Fruit fly (Drosophila melanogaster) whole organism, embryonic: ENCODE data around the gene CG5913.

Source experiments
- Atf3 ChIP-seq: fragments of 200-800 bp; sonication (Bioruptor generic); optimal IDR thresholded peaks from 3 replicates; lab custom pipeline; 2016; ENCODE audit warnings: missing biosample characterization, missing genetic modification characterization
- CG10321 ChIP-seq: fragments of 200-800 bp; sonication (Bioruptor generic); IDR thresholded peaks from 2 replicates; pipeline ENCODE4 v1.3.6; 2022; ENCODE audit warnings: missing biosample characterization, missing genetic modification characterization
- CG10366 ChIP-seq: fragments of 200-800 bp; sonication (Bioruptor generic); IDR thresholded peaks from 2 replicates; pipeline ENCODE4 v1.3.6; 2022; ENCODE audit warnings: missing biosample characterization, missing genetic modification characterization
- CG11085 ChIP-seq: fragments of 200-800 bp; sonication (Bioruptor generic); IDR thresholded peaks from 2 replicates; pipeline ENCODE4 v1.3.6; 2022; ENCODE audit warnings: missing biosample characterization, missing genetic modification characterization
- CG11247 ChIP-seq: fragments of 200-800 bp; sonication (Bioruptor generic); IDR thresholded peaks from 2 replicates; pipeline ENCODE4 v1.3.6; 2022; ENCODE audit warnings: missing biosample characterization, missing genetic modification characterization
- CG11504 ChIP-seq: fragments of 200-800 bp; sonication (Bioruptor generic); optimal IDR thresholded peaks from 3 replicates; lab custom pipeline; 2019; ENCODE audit warnings: missing biosample characterization, mild to moderate bottlenecking, missing genetic modification characterization, moderate library complexity
- CG12299 ChIP-seq: fragments of 200-800 bp; sonication (Bioruptor generic); optimal IDR thresholded peaks from 2 replicates; lab custom pipeline; 2018; ENCODE audit warnings: missing biosample characterization, mild to moderate bottlenecking, missing genetic modification characterization
- CG12391 ChIP-seq: fragments of 200-800 bp; sonication (Bioruptor generic); optimal IDR thresholded peaks from 3 replicates; lab custom pipeline; 2018; ENCODE audit warnings: missing biosample characterization, mild to moderate bottlenecking, missing genetic modification characterization, moderate library complexity
- CG13123 ChIP-seq: fragments of 200-800 bp; sonication (Bioruptor generic); optimal IDR thresholded peaks from 2 replicates; lab custom pipeline; 2016; ENCODE audit warnings: missing biosample characterization, missing genetic modification characterization
- CG15514 ChIP-seq: fragments of 200-800 bp; sonication (Bioruptor generic); optimal IDR thresholded peaks from 3 replicates; lab custom pipeline; 2017; ENCODE audit warnings: missing biosample characterization, missing genetic modification characterization, mild to moderate bottlenecking, moderate library complexity, missing genetic modification reagents
- CG15601 ChIP-seq: fragments of 200-800 bp; sonication (Bioruptor generic); optimal IDR thresholded peaks from 3 replicates; lab custom pipeline; 2019; ENCODE audit warnings: missing biosample characterization, mild to moderate bottlenecking, missing genetic modification characterization, moderate library complexity
- CG16815 ChIP-seq: fragments of 200-800 bp; sonication (Bioruptor generic); optimal IDR thresholded peaks from 3 replicates; lab custom pipeline; 2017; ENCODE audit warnings: missing biosample characterization, mild to moderate bottlenecking, missing genetic modification characterization
- CG34376 ChIP-seq: fragments of 200-800 bp; sonication (Bioruptor generic); optimal IDR thresholded peaks from 2 replicates; lab custom pipeline; 2018; ENCODE audit warnings: missing biosample characterization, mild to moderate bottlenecking, missing genetic modification characterization
- CG3838 ChIP-seq: fragments of 200-800 bp; sonication (Bioruptor generic); optimal IDR thresholded peaks from 3 replicates; lab custom pipeline; 2016; ENCODE audit warnings: missing biosample characterization, missing genetic modification characterization
- CG5953 ChIP-seq: fragments of 200-800 bp; sonication (Bioruptor generic); IDR thresholded peaks from 2 replicates; pipeline ENCODE4 v1.3.6; 2022; ENCODE audit warnings: missing biosample characterization, missing genetic modification characterization
- CG8359 ChIP-seq: fragments of 200-800 bp; sonication (Bioruptor generic); optimal IDR thresholded peaks from 2 replicates; lab custom pipeline; 2017; ENCODE audit warnings: missing biosample characterization, mild to moderate bottlenecking, missing genetic modification characterization, borderline replicate concordance
- CG8388 ChIP-seq: fragments of 200-800 bp; sonication (Bioruptor generic); optimal IDR thresholded peaks from 2 replicates; lab custom pipeline; 2019; ENCODE audit warnings: missing biosample characterization, mild to moderate bottlenecking, missing genetic modification characterization, moderate library complexity
- CoRest ChIP-seq: fragments of 200-800 bp; sonication (Bioruptor generic); optimal IDR thresholded peaks from 3 replicates; lab custom pipeline; 2018; ENCODE audit warnings: missing biosample characterization, mild to moderate bottlenecking, missing genetic modification characterization, moderate library complexity
- Dip3 ChIP-seq: fragments of 200-800 bp; sonication (Bioruptor generic); optimal IDR thresholded peaks from 3 replicates; lab custom pipeline; 2016; ENCODE audit warnings: missing biosample characterization, missing genetic modification characterization
- Doc3 ChIP-seq: fragments of 200-800 bp; sonication (Bioruptor generic); IDR thresholded peaks from 3 replicates; pipeline ENCODE4 v1.3.6; 2022; ENCODE audit warnings: missing biosample characterization, missing genetic modification characterization; ENCODE audit not compliant: partially characterized antibody
- Fer3 ChIP-seq: fragments of 200-800 bp; sonication (Bioruptor generic); optimal IDR thresholded peaks from 2 replicates; lab custom pipeline; 2018; ENCODE audit warnings: missing biosample characterization, mild to moderate bottlenecking, missing genetic modification characterization, moderate library complexity
- Gsc ChIP-seq: fragments of 200-800 bp; sonication (Bioruptor generic); IDR thresholded peaks from 2 replicates; pipeline ENCODE4 v1.3.6; 2022; ENCODE audit warnings: missing biosample characterization, missing genetic modification characterization
- Hand ChIP-seq: fragments of 200-800 bp; sonication (Bioruptor generic); optimal IDR thresholded peaks from 2 replicates; lab custom pipeline; 2017; ENCODE audit warnings: mild to moderate bottlenecking, missing biosample characterization, missing genetic modification reagents, missing genetic modification characterization
- Max ChIP-seq: fragments of 200-800 bp; sonication (Bioruptor generic); optimal IDR thresholded peaks from 2 replicates; lab custom pipeline; 2016; ENCODE audit warnings: missing biosample characterization, mild to moderate bottlenecking, missing genetic modification characterization
- Oli ChIP-seq: fragments of 200-800 bp; sonication (Bioruptor generic); optimal IDR thresholded peaks from 2 replicates; lab custom pipeline; 2018; ENCODE audit warnings: missing biosample characterization, mild to moderate bottlenecking, missing genetic modification characterization, moderate library complexity
- Pdp1 ChIP-seq, 2 experiments: fragments of 200-800 bp; sonication (Bioruptor generic); optimal IDR thresholded peaks; 3 replicates each; lab custom pipeline; 2016; ENCODE audit warnings: missing biosample characterization in 2 of 2, missing genetic modification characterization in 2 of 2, mild to moderate bottlenecking in 1 of 2, moderate library complexity in 1 of 2
- amos ChIP-seq: fragments of 200-800 bp; sonication (Bioruptor generic); IDR thresholded peaks from 2 replicates; pipeline ENCODE4 v1.3.6; 2022; ENCODE audit warnings: missing biosample characterization, missing genetic modification characterization; ENCODE audit not compliant: partially characterized antibody
- chinmo ChIP-seq: fragments of 200-800 bp; sonication (Bioruptor generic); IDR thresholded peaks from 4 replicates; pipeline ENCODE4 v1.3.6; 2022; ENCODE audit warnings: missing biosample characterization, missing genetic modification characterization; ENCODE audit not compliant: partially characterized antibody
- corto ChIP-seq: fragments of 200-800 bp; sonication (Bioruptor generic); optimal IDR thresholded peaks from 2 replicates; lab custom pipeline; 2016; ENCODE audit warnings: missing biosample characterization, mild to moderate bottlenecking, missing genetic modification characterization, moderate library complexity
- emc ChIP-seq: fragments of 200-800 bp; sonication (Bioruptor generic); optimal IDR thresholded peaks from 2 replicates; lab custom pipeline; 2016; ENCODE audit warnings: missing biosample characterization, missing genetic modification characterization
- esg ChIP-seq: fragments of 200-800 bp; sonication (Bioruptor generic); conservative IDR thresholded peaks from 2 replicates; pipeline ENCODE4 v1.3.6; 2022; ENCODE audit warnings: missing biosample characterization, missing genetic modification characterization
- ewg ChIP-seq: fragments of 200-800 bp; sonication (Bioruptor generic); optimal IDR thresholded peaks from 3 replicates; lab custom pipeline; 2017; ENCODE audit warnings: mild to moderate bottlenecking, missing biosample characterization, missing genetic modification reagents, missing genetic modification characterization
- gfzf ChIP-seq: fragments of 200-800 bp; sonication (Bioruptor generic); optimal IDR thresholded peaks from 2 replicates; lab custom pipeline; 2016; ENCODE audit warnings: missing biosample characterization, mild to moderate bottlenecking, missing genetic modification characterization, moderate library complexity
- grn ChIP-seq: fragments of 200-800 bp; sonication (Bioruptor generic); optimal IDR thresholded peaks from 3 replicates; lab custom pipeline; 2017; ENCODE audit warnings: missing biosample characterization, missing genetic modification characterization
- gsb-n ChIP-seq: fragments of 200-800 bp; sonication (Bioruptor generic); optimal IDR thresholded peaks from 3 replicates; lab custom pipeline; 2018; ENCODE audit warnings: missing biosample characterization, mild to moderate bottlenecking, missing genetic modification characterization
- kni ChIP-seq: fragments of 200-800 bp; sonication (Bioruptor generic); optimal IDR thresholded peaks from 3 replicates; lab custom pipeline; 2017; ENCODE audit warnings: mild to moderate bottlenecking, missing biosample characterization, missing genetic modification reagents, missing genetic modification characterization
- lab ChIP-seq: fragments of 200-800 bp; sonication (Bioruptor generic); optimal IDR thresholded peaks from 3 replicates; lab custom pipeline; 2017; ENCODE audit warnings: missing biosample characterization, missing genetic modification characterization, mild to moderate bottlenecking, moderate library complexity, missing genetic modification reagents
- lmd ChIP-seq: fragments of 200-800 bp; sonication (Bioruptor generic); IDR thresholded peaks from 2 replicates; pipeline ENCODE4 v1.3.6; 2022; ENCODE audit warnings: missing biosample characterization, missing genetic modification characterization
- mirr ChIP-seq: fragments of 200-800 bp; sonication (Bioruptor generic); optimal IDR thresholded peaks from 3 replicates; lab custom pipeline; 2018; ENCODE audit warnings: missing biosample characterization, mild to moderate bottlenecking, missing genetic modification characterization
- nerfin-2 ChIP-seq: fragments of 200-800 bp; sonication (Bioruptor generic); IDR thresholded peaks from 2 replicates; pipeline ENCODE4 v1.3.6; 2022; ENCODE audit warnings: missing biosample characterization, missing genetic modification characterization; ENCODE audit not compliant: partially characterized antibody
- nom ChIP-seq: fragments of 200-800 bp; sonication (Bioruptor generic); optimal IDR thresholded peaks from 2 replicates; lab custom pipeline; 2017; ENCODE audit warnings: missing biosample characterization, missing genetic modification characterization, mild to moderate bottlenecking, moderate library complexity, missing genetic modification reagents
- pros ChIP-seq: fragments of 200-800 bp; sonication (Bioruptor generic); optimal IDR thresholded peaks from 3 replicates; lab custom pipeline; 2019; ENCODE audit warnings: missing biosample characterization, mild to moderate bottlenecking, missing genetic modification characterization, moderate library complexity
- sd ChIP-seq: fragments of 200-800 bp; sonication (Bioruptor generic); optimal IDR thresholded peaks from 3 replicates; lab custom pipeline; 2018; ENCODE audit warnings: missing biosample characterization, mild to moderate bottlenecking, missing genetic modification characterization, moderate library complexity
- slbo ChIP-seq: fragments of 200-800 bp; sonication (Bioruptor generic); IDR thresholded peaks from 2 replicates; pipeline ENCODE4 v1.3.6; 2022; ENCODE audit warnings: missing biosample characterization, missing genetic modification characterization
- sr ChIP-seq: fragments of 200-800 bp; sonication (Bioruptor generic); IDR thresholded peaks from 3 replicates; pipeline ENCODE4 v1.3.6; 2022; ENCODE audit warnings: missing biosample characterization, missing genetic modification characterization
- tin ChIP-seq: fragments of 200-800 bp; sonication (Bioruptor generic); optimal IDR thresholded peaks from 3 replicates; lab custom pipeline; 2016; ENCODE audit warnings: missing biosample characterization, missing genetic modification characterization
- twi ChIP-seq: fragments of 200-800 bp; optimal IDR thresholded peaks from 2 replicates; lab custom pipeline; 2019; ENCODE audit warnings: missing biosample characterization, mild to moderate bottlenecking, missing genetic modification characterization, moderate library complexity
- zen2 ChIP-seq: fragments of 200-800 bp; sonication (Bioruptor generic); IDR thresholded peaks from 3 replicates; pipeline ENCODE4 v1.3.6; 2022; ENCODE audit warnings: missing biosample characterization, missing genetic modification characterization; ENCODE audit not compliant: partially characterized antibody

The CG5913 gene

DNA sequence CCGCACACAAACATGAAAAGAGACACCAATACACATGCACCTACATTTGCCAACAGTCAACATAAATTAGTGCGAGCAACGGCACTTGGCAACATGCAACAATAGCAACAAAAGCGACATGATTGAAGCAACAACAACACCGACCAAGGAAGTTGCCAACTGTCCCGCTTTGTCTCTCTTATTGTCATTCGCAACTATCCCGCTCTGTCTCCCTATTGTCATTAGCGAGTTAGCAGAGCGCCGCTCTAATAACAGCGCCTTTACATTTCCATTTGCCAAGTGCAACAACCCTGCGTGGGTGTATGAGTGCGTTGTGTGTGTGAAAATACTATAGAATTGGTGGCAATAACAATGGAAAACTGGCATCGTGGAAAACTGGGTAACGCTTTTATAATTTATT, 9.4 kb upstream of the CG5913 start (continued):
- TF ChIP-seq chinmo (GFP tag; lab: Robert Waterston, UW) (0 out of 4 replicates have a peak, but pooled peaks have one; percentile 54), pros (GFP tag; lab: Kevin White, UChicago) (peak; percentile 11), CG15601 (tag; lab: Kevin White, UChicago) (no peak), CG16815 (GFP tag; lab: Kevin White, UChicago) (no peak), CG15514 (GFP tag; lab: Kevin White, UChicago) (no peak), CG34376 (GFP tag; lab: Kevin White, UChicago) (no peak), tin (no peak), CG10321 (GFP tag; lab: Robert Waterston, UW) (peak; percentile 34; the same call in 1 of the 2 replicates), sd (no peak), grn (GFP tag; lab: Kevin White, UChicago) (no peak), Fer3 (tag; lab: Kevin White, UChicago) (no peak), CG11085 (GFP tag; lab: Robert Waterston, UW) (no peak), Doc3 (GFP tag; lab: Robert Waterston, UW) (no peak), lab (GFP tag; lab: Kevin White, UChicago) (no peak), kni (GFP tag; lab: Kevin White, UChicago) (peak; percentile 80), CG3838 (GFP tag; lab: Kevin White, UChicago) (peak; percentile 77), sr (GFP tag; lab: Robert Waterston, UW) (0 out of 3 replicates have a peak, but pooled peaks have one; percentile 17)

DNA sequence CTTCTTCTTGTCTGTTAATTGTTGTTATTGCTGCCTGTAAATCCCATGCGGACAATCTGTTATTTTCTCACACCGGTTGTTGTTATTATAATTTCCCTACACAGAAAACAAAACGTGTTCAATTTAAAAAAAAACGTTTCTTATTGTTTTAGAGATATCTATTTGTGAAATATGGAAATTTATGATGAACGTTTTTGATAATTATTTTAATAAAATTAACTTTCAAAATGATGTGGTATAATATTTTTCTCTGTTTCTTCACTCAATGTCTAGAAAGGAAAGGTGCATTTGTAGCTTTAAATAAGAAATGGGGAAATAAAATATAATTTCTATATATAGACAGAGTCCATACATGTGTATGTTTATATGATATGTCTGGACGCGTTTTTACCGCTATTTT, 9.0 kb upstream of the CG5913 start:
- TF ChIP-seq nom (GFP tag; lab: Kevin White, UChicago): no peak
- TF ChIP-seq slbo (GFP tag; lab: Robert Waterston, UW): peak; percentile 22; the same call in 1 of the 2 replicates
- peak; percentile 19 for TF ChIP-seq CG12299 (tag; lab: Kevin White, UChicago)
- peak; percentile 15 for TF ChIP-seq Max (GFP tag; lab: Kevin White, UChicago)
- no peak for TF ChIP-seq Atf3 (GFP tag; lab: Kevin White, UChicago)
- TF ChIP-seq CG13123: peak; percentile 3
- peak; percentile 85 for TF ChIP-seq CG12391 (tag; lab: Kevin White, UChicago)
- TF ChIP-seq zen2 (GFP tag; lab: Robert Waterston, UW): no peak
- no peak for TF ChIP-seq Dip3
- no peak for TF ChIP-seq Gsc (GFP tag; lab: Robert Waterston, UW)
- no peak for TF ChIP-seq nerfin-2 (GFP tag; lab: Robert Waterston, UW)
- no peak for TF ChIP-seq CG5953 (GFP tag; lab: Robert Waterston, UW)
- TF ChIP-seq CG8359 (GFP tag; lab: Kevin White, UChicago): peak; percentile 22
- TF ChIP-seq CG10366 (GFP tag; lab: Robert Waterston, UW): peak; percentile 11; the same call in 1 of the 2 replicates
- 0 out of 2 replicates have a peak, but pooled peaks have one; percentile 13 for TF ChIP-seq CG11247 (GFP tag; lab: Robert Waterston, UW)
- TF ChIP-seq Hand (GFP tag; lab: Kevin White, UChicago): no peak
- peak; percentile 72 for TF ChIP-seq Oli (tag; lab: Kevin White, UChicago)
- peak; percentile 24; the same call in 1 of the 2 replicates for TF ChIP-seq lmd (GFP tag; lab: Robert Waterston, UW)
- TF ChIP-seq CoRest (tag; lab: Kevin White, UChicago): peak; percentile 77
- TF ChIP-seq twi (tag; lab: Kevin White, UChicago): peak; percentile 63
- no peak for TF ChIP-seq mirr (GFP tag; lab: Kevin White, UChicago)
- TF ChIP-seq ewg: peak; percentile 40
- no peak for TF ChIP-seq corto (GFP tag; lab: Kevin White, UChicago)
- TF ChIP-seq esg (GFP tag; lab: Robert Waterston, UW): peak; percentile 27; the same call in 1 of the 2 replicates
- no peak for TF ChIP-seq emc (GFP tag; lab: Kevin White, UChicago)
- peak; percentile 91 for TF ChIP-seq CG8388 (GFP tag; lab: Kevin White, UChicago)
- peak in 1 of 2 experiments; percentile 2 for TF ChIP-seq Pdp1 (GFP tag; optimal IDR thresholded peaks at IDR 0.05; lab: Kevin White, UChicago)
- no peak for TF ChIP-seq amos (GFP tag; lab: Robert Waterston, UW)
- peak; percentile 83 for TF ChIP-seq CG11504 (tag; lab: Kevin White, UChicago)
- TF ChIP-seq gfzf (GFP tag; lab: Kevin White, UChicago): no peak
- TF ChIP-seq gsb-n (tag; lab: Kevin White, UChicago): peak; percentile 91
